Fruit fly (Drosophila melanogaster): ENCODE results near the gene Act88F.

Act88F gene

dm6 chr3R:15439669-15440068 lies at the start of gene Act88F:
Gene Act88F (plus strand): TSS chr3R:15439969.
- TF ChIP-seq ttk (optimal IDR thresholded peaks at IDR 0.05) (no peak), psq (optimal IDR thresholded peaks at IDR 0.05) (no peak), h (optimal IDR thresholded peaks at IDR 0.05) (no peak), Myc (optimal IDR thresholded peaks at IDR 0.05) (no peak), insv (optimal IDR thresholded peaks at IDR 0.05) (no peak), Sin3A (optimal IDR thresholded peaks at IDR 0.05) (no peak)

- TF ChIP-seq psq (optimal IDR thresholded peaks at IDR 0.05) (no peak), Myc (optimal IDR thresholded peaks at IDR 0.05) (no peak), ttk (optimal IDR thresholded peaks at IDR 0.05) (no peak), insv (optimal IDR thresholded peaks at IDR 0.05) (no peak), Sin3A (optimal IDR thresholded peaks at IDR 0.05) (no peak), h (optimal IDR thresholded peaks at IDR 0.05) (no peak)
Measured at dm6 chr3R:15393206-15393805, 46.5 kb upstream of the Act88F start.

DNA sequence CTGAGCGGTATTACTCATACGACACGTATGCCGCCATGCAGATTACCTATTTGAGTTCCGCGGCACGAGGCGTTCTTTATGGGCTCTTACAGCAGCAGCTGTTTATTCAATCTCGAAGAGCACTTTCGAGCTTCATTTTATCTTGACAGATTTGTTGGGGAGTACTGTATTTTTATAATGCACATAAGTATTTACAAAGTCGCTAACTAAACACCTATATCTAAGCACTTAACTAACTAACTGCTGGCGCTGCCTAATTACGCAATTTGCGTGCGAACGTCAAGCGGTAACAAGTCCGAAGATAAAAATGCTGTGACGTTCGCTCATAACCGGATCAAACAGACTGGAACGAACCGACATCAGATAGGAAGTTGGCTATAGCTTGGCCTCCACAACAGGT lies 37.1 kb upstream of the Act88F start:
- no peak for TF ChIP-seq insv (optimal IDR thresholded peaks at IDR 0.05)
- TF ChIP-seq psq (optimal IDR thresholded peaks at IDR 0.05) = no peak
- TF ChIP-seq Sin3A (optimal IDR thresholded peaks at IDR 0.05) = no peak
- TF ChIP-seq ttk (optimal IDR thresholded peaks at IDR 0.05) = no peak
- TF ChIP-seq Myc (optimal IDR thresholded peaks at IDR 0.05) = no peak
- no peak for TF ChIP-seq h (optimal IDR thresholded peaks at IDR 0.05)

- no peak for TF ChIP-seq h (optimal IDR thresholded peaks at IDR 0.05)
- no peak for TF ChIP-seq insv (optimal IDR thresholded peaks at IDR 0.05)
- no peak for TF ChIP-seq psq (optimal IDR thresholded peaks at IDR 0.05)
- TF ChIP-seq Myc (optimal IDR thresholded peaks at IDR 0.05) = no peak
- no peak for TF ChIP-seq ttk (optimal IDR thresholded peaks at IDR 0.05)
- no peak for TF ChIP-seq Sin3A (optimal IDR thresholded peaks at IDR 0.05)
Measured at dm6 chr3R:15406393-15406792, 33.4 kb upstream of the Act88F start.

DNA sequence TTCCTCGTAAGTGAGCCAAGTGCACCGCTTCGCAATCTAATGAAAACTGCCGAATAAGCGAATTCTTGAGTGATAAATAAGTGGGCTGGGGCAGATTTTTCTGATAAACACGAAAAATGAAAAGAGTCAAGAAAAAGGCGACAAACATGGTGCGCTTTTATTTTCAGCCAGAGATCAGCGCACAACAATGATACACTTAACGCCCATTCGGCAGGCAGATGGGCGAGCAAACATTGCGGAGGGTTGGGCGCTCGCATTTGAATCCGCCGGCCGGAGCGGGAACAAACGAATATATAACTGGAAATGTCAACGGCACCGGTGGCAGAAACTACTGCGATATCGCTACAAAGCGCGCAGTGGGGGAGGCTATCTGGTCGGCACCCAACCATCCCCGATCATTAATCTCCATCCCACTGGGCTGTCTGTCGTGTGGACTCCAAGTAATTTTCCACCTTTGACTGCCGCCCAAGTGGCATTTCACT lies 32.7 kb upstream of the Act88F start, which contains the start of gene CG6125:
Gene CG6125 (minus strand): TSS at position 51 of the 482 bp plus-strand sequence.
- TF ChIP-seq ttk (optimal IDR thresholded peaks at IDR 0.05) (no peak), Sin3A (optimal IDR thresholded peaks at IDR 0.05) (no peak), Myc (optimal IDR thresholded peaks at IDR 0.05) (no peak), h (optimal IDR thresholded peaks at IDR 0.05) (no peak), psq (optimal IDR thresholded peaks at IDR 0.05) (no peak), insv (optimal IDR thresholded peaks at IDR 0.05) (no peak)

- peak; percentile 90 for TF ChIP-seq psq (optimal IDR thresholded peaks at IDR 0.05)
- TF ChIP-seq Myc (optimal IDR thresholded peaks at IDR 0.05) = no peak
- TF ChIP-seq Sin3A (optimal IDR thresholded peaks at IDR 0.05) = no peak
Measured at dm6 chr3R:15408131-15408731, 31.5 kb upstream of the Act88F start, which contains the start of gene Atx2. Gene Atx2 (plus strand): TSS chr3R:15408423.

DNA sequence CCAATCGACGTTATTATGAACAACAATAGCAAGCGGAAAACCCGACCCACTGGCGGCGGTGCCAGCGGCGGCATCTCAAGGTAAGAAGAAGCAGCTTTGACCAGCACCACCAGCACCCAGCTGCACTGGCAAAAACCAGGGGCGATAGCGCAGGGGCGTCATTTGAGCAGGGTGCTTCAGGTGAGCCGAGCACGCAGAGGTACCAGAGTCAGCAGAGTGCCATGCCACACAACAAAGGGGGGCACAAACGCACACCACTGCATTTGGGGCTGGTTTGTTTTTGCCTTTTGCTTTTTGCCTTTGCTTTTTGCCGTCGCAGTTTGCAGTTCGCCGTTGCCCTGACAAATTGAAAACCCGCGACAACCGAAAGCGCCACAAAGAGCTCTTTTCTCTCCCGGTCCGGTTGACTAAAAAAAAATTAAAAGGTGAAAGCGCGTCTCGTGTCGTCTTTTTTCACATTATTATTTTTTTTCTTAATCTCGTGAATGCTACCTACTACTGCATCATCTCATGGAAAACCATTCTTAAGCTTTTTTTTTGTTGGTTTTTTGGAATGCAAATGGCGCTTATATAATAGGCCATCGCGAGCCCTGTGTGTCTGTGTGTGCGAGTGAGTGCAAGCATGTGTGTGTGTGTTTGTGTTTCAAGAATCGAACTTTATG lies 30.5 kb upstream of the Act88F start:
- TF ChIP-seq ttk (optimal IDR thresholded peaks at IDR 0.05) (no peak), Sin3A (optimal IDR thresholded peaks at IDR 0.05) (no peak), insv (optimal IDR thresholded peaks at IDR 0.05) (no peak), h (optimal IDR thresholded peaks at IDR 0.05) (no peak), psq (optimal IDR thresholded peaks at IDR 0.05) (no peak), Myc (optimal IDR thresholded peaks at IDR 0.05) (no peak)

DNA sequence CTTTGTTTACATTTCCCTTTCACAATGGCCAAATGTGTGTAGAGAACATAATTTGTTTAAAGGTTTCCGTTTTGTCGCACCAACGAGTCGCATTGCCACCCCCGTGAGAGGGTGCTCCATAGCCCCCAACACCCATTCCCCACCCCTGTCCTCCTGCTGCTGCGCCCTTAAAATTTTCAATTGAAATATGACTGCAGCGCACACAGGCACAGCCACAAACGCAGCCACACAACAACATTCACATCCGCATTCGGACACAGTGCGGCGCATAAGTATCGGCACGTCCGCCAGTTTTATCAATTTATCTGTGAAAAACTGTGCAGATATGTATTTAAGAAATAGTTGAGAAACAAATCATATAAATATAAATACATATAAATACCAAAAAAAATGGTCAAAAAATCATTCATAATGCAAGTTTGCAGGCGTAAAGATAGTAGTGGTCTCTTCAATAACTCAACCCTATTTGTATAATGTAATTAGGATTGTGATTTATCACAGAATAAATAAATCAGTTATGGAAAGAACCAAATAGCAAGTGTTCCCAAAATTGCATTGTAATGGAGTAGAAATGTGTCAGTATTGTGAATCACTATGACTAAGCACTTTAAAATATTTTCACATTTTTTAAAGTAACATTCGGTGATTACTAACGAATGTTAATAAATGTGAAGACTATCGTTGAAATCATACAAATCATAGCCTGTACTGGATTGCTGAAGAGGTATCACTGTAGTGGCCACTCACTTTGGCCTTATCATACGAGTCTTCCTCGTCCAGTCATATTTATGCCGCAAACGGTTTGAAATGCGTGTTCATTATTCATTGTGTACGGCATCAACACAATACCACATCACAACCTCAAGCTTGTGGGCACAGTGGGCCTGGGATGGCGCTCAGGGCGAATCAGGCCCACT lies 29.7 kb upstream of the Act88F start:
- TF ChIP-seq h (optimal IDR thresholded peaks at IDR 0.05) (no peak), Sin3A (optimal IDR thresholded peaks at IDR 0.05) (no peak), psq (optimal IDR thresholded peaks at IDR 0.05) (no peak), Myc (optimal IDR thresholded peaks at IDR 0.05) (no peak), ttk (optimal IDR thresholded peaks at IDR 0.05) (no peak), insv (optimal IDR thresholded peaks at IDR 0.05) (no peak)

DNA sequence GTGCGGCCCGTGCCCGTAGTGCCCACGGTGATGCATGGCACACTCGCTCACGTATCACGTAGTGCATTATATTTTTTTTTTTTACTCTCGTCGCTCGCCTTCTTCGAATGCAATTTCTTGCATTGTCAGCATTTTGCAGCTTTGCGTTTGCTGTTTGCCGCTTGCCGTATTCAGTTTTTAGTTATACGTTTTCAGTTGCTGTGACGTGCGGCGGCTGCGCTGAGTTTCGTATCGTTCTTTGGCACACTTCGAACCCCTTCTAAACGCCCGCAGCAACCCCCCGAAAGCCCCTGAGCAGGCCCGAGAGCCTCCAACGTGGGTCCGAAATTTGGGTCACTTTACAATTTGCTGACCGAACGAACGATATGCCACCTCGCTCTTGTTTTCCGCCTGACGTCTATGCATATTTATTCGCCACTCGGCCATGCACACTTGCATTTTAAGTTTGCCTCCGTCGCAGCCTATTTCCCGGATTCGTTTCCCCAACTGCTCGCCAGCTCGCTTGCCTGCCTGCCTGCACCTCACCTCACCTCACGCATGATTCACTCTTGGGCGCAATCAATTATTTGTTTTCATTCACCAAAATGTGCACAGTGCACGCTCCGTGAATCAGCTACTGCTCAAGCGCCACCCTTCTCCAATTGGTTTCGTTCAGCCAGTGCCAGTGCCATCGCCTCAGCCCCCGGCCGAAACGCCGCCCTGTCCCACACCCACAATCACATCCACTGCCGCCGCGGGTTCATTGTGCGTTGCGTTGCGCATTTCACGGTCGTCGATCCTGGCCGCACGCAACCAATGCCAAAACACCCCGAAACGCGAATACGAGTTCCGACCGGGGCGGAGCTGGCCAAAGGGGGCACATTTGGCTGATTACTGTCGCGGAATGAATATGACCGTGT lies 28.8 kb upstream of the Act88F start:
- TF ChIP-seq Sin3A (optimal IDR thresholded peaks at IDR 0.05) = no peak
- TF ChIP-seq psq (optimal IDR thresholded peaks at IDR 0.05) = no peak
- TF ChIP-seq insv (optimal IDR thresholded peaks at IDR 0.05) = no peak
- TF ChIP-seq Myc (optimal IDR thresholded peaks at IDR 0.05) = no peak
- no peak for TF ChIP-seq h (optimal IDR thresholded peaks at IDR 0.05)

dm6 chr3R:15414936-15415601 lies 24.7 kb upstream of the Act88F start:
- TF ChIP-seq insv (optimal IDR thresholded peaks at IDR 0.05) (no peak), psq (optimal IDR thresholded peaks at IDR 0.05) (no peak), h (optimal IDR thresholded peaks at IDR 0.05) (no peak)
